Worm (Caenorhabditis elegans): ENCODE measurements around the gene T01C8.3.

Gene T01C8.3

DNA sequence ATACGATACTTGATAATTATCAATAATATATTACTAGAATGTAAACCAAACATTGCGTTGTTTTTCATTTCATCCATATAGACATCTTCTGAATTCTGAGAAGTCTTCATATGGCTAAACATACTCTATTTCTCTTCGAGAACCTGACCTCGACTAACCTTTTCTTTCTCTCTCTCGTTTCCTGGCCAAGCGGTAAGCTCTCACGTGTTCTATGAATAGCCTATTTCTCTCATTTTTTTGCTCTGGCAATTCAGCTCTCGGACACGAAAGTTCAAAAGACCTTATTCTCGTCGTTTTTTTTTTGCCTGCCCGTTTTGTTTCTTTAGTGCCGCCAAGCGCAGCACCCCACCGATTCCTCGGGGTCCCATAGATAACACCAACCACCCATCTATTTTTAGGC, 45.5 kb downstream of the T01C8.3 start (continued):
- TF ChIP-seq snpc-4 (tag; optimal IDR thresholded peaks at IDR 0.05) (no peak), dpl-1 (GFP tag; optimal IDR thresholded peaks at IDR 0.05) (no peak), nhr-85 (tag) (no peak), swsn-7 (tag; optimal IDR thresholded peaks at IDR 0.05) (peak; percentile 23), elt-3 (tag; optimal IDR thresholded peaks at IDR 0.05) (no peak), lin-14 (GFP tag; optimal IDR thresholded peaks at IDR 0.05) (peak; percentile 73), egl-27 (tag; optimal IDR thresholded peaks at IDR 0.05) (no peak), ceh-63 (GFP tag; optimal IDR thresholded peaks at IDR 0.05) (no peak), nhr-11 (tag; optimal IDR thresholded peaks at IDR 0.05) (no peak), pag-3 (tag; optimal IDR thresholded peaks at IDR 0.05; ENCODE audit: borderline replicate concordance, insufficient read depth) (no peak), zag-1 (tag; optimal IDR thresholded peaks at IDR 0.05) (no peak), fkh-4 (tag; optimal IDR thresholded peaks at IDR 0.05; ENCODE audit: borderline replicate concordance) (no peak), mab-9 (GFP tag; IDR thresholded peaks at IDR 0.05) (no peak), lin-39 (tag; optimal IDR thresholded peaks at IDR 0.05) (no peak), grh-1 (GFP tag; IDR thresholded peaks at IDR 0.05) (no peak), nhr-20 (tag; optimal IDR thresholded peaks at IDR 0.05) (peak; percentile 9), sup-37 (GFP tag; optimal IDR thresholded peaks at IDR 0.05) (no peak), efl-3 (GFP tag; optimal IDR thresholded peaks at IDR 0.05) (no peak), egl-13 (tag; optimal IDR thresholded peaks at IDR 0.05) (peak; percentile 42), pqm-1 (tag; optimal IDR thresholded peaks at IDR 0.05) (no peak), fkh-8 (tag; optimal IDR thresholded peaks at IDR 0.05) (peak; percentile 70), hpl-2 (GFP tag; optimal IDR thresholded peaks at IDR 0.05) (no peak), xbp-1 (tag; optimal IDR thresholded peaks at IDR 0.05) (no peak), ets-5 (GFP tag; IDR thresholded peaks at IDR 0.05) (no peak), lin-35 (GFP tag; optimal IDR thresholded peaks at IDR 0.05) (no peak), ces-1 (GFP tag; optimal IDR thresholded peaks at IDR 0.05) (no peak), tbx-2 (tag; optimal IDR thresholded peaks at IDR 0.05) (no peak), rnt-1 (tag; optimal IDR thresholded peaks at IDR 0.05) (no peak), mef-2 (tag; optimal IDR thresholded peaks at IDR 0.05) (no peak), nhr-71 (tag; optimal IDR thresholded peaks at IDR 0.05) (peak; percentile 67), ceh-82 (tag; optimal IDR thresholded peaks at IDR 0.05) (no peak), nhr-237 (tag; optimal IDR thresholded peaks at IDR 0.05) (no peak), aly-2 (tag; optimal IDR thresholded peaks at IDR 0.05) (no peak), nhr-90 (tag; optimal IDR thresholded peaks at IDR 0.05; ENCODE audit: poor library complexity) (no peak), nhr-84 (tag; optimal IDR thresholded peaks at IDR 0.05) (no peak), jun-1 (tag; optimal IDR thresholded peaks at IDR 0.05) (no peak), mep-1 (tag; optimal IDR thresholded peaks at IDR 0.05) (no peak), mdl-1 (tag; optimal IDR thresholded peaks at IDR 0.05) (no peak), C04F5.9 (tag; optimal IDR thresholded peaks at IDR 0.05) (no peak), C16A3.4 (tag; optimal IDR thresholded peaks at IDR 0.05) (no peak), zip-4 (GFP tag; optimal IDR thresholded peaks at IDR 0.05) (no peak), hlh-17 (GFP tag; optimal IDR thresholded peaks at IDR 0.05; ENCODE audit: borderline replicate concordance) (no peak), ama-1 (optimal IDR thresholded peaks at IDR 0.05) (no peak), sox-4 (tag; optimal IDR thresholded peaks at IDR 0.05) (no peak), unc-62 (GFP tag; optimal IDR thresholded peaks at IDR 0.05) (no peak), unc-30 (tag; optimal IDR thresholded peaks at IDR 0.05) (no peak), tlp-1 (tag; optimal IDR thresholded peaks at IDR 0.05) (no peak), nhr-12 (tag; optimal IDR thresholded peaks at IDR 0.05) (no peak), hlh-4 (tag; optimal IDR thresholded peaks at IDR 0.05) (no peak), ztf-4 (tag; optimal IDR thresholded peaks at IDR 0.05) (peak; percentile 6), blmp-1 (tag; optimal IDR thresholded peaks at IDR 0.05) (no peak), lsy-2 (tag; optimal IDR thresholded peaks at IDR 0.05) (no peak), dsc-1 (tag; optimal IDR thresholded peaks at IDR 0.05) (no peak), irx-1 (tag; optimal IDR thresholded peaks at IDR 0.05) (no peak)
